Worm (Caenorhabditis elegans) whole organism, L4/young adult: Measurements from ENCODE around the gene R08D7.7.

Experiments used
- W03F9.2 ChIP-seq: fragments of 150-350 bp; optimal IDR thresholded peaks from 2 replicates; lab custom pipeline; 2014; ENCODE audit warnings: missing biosample characterization, missing genetic modification characterization
- dao-5 ChIP-seq: sonication (generic microtip); optimal IDR thresholded peaks from 2 replicates; lab custom pipeline; 2016; ENCODE audit warnings: missing genotype, missing genetic modification characterization, moderate library complexity, missing compliant biosample characterization
- him-1 ChIP-seq: sonication (generic microtip); optimal IDR thresholded peaks from 2 replicates; lab custom pipeline; 2016; ENCODE audit warnings: missing genotype, missing genetic modification reagents, missing genetic modification characterization, missing compliant biosample characterization

The R08D7.7 gene

DNA sequence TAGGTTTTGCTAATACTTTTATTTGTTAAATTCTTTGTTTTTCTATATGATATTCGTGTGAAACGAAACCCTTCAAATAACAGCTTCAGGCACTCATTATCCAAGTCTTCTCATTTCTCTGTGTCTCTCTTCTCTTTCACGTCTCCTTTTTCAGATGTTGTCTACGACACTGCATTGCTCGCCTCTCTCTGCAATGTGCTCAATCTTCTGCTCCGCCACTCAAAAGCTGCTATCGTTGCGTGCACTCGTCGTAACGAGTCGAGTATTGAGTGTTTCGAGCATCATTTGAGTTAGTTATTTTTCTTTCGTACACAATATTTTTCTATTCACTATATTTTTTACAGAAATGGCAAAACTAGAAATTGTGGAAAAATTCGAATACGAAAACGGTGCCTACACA is 16.7 kb upstream of the R08D7.7 start:
- TF ChIP-seq W03F9.2 (tag; lab: Kevin White, UChicago), result no peak
- no peak for TF ChIP-seq dao-5 (tag; lab: Kevin White, UChicago)
- TF ChIP-seq him-1 (tag; lab: Kevin White, UChicago), result peak; percentile 21

DNA sequence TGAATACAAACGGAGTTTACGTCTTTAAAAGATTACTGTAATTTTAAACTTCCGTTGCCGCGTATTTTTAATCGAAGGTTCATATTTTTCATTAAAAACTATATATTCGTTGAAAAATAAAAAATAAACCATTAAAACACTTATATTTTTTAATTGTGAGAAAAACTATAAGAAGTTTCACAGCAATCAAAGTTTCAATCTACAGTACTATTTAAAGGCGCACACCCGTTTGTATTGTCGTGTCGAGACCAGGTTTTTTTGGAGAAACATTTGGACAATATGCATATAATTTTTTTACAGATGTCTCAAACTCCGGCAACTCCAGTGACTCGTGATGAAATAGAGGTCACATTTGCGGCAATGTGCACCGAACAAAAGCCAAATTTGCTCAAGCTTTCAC is 16.0 kb upstream of the R08D7.7 start, which contains the start of gene R08D7.5:
Gene R08D7.5, plus strand, starts transcription at position 301 of the 400 bp plus-strand sequence.
- no peak for TF ChIP-seq W03F9.2 (tag; lab: Kevin White, UChicago)
- no peak for TF ChIP-seq dao-5 (tag; lab: Kevin White, UChicago)
- TF ChIP-seq him-1 (tag; lab: Kevin White, UChicago), result no peak

DNA sequence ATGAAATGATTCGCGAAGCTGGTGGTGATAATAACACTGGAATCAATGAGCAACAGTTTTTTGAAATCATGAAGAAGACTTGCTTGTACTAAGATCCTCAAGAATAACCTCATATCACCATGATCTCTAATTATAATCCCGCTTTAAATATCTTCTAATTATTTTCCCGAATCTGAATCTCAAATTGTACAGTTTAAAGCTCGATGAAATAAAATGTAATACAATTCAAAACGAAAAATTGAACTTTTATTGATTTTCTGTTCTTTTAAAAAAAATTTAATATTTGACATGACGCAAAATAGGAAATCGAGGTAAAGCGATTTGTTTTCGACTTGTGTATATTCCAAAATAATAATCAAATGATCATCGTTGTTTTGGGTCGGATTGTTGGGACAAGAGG is 15.0 kb upstream of the R08D7.7 start:
- TF ChIP-seq him-1 (tag; lab: Kevin White, UChicago) (peak; percentile 7), W03F9.2 (tag; lab: Kevin White, UChicago) (no peak)

DNA sequence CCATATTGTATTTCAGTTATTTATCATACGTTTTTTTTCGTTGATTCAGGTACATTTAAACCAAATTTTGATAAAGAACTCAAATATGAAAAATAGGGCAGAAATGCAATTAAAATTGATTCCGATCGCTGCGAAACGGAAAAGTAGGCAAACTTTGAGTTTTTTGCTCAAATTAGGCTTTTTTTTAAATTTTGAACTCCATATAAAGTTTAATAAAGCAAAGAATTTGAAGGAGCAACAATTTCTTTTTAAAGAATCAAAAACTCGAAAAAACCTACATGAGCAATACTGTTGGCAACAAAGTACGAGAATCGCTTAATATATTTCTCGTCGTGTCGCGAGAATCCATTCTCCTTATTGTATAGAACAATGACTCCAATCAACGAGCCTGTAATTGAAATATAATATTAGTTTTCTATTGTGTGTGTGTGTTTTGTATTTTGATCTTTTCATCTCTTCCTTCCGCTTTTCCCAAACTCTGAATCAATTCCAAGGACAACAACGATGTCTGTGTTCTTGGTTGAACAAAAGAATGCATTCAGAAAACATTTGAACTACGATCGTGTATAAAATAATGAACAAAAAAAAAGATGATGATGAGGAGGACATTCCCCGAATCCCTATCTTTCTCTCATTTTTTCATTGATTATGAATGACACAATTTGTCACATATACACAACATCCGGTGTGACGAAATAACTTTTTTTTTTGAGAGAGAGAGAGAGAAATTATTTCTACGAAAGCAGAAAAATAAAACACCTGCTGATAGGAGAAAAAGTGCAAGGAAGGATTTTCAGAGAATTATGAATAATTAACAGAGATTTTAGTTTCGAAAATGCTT is 11.1 kb upstream of the R08D7.7 start:
- TF ChIP-seq dao-5 (tag; lab: Kevin White, UChicago) (no peak), W03F9.2 (tag; lab: Kevin White, UChicago) (no peak), him-1 (tag; lab: Kevin White, UChicago) (no peak)

DNA sequence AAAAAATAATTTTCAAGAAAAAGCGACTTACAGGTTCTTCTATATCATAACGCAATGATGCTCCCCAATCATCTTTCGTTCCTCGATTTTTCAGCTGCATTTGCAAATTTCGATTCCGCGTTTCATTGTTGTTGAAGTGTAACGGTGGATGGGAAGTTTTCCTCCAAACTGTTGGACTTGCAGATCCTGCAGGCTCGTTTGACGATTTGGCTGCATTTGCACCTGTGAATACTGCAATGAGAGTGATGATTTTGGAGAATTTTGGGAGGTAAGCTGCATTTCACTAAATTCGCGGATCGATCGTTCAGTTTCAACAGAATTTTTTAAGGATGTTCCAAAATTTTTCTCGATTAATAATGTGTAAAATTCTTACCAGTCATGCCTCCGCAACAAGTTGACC is 9.0 kb upstream of the R08D7.7 start:
- no peak for TF ChIP-seq him-1 (tag; lab: Kevin White, UChicago)
- no peak for TF ChIP-seq W03F9.2 (tag; lab: Kevin White, UChicago)
- TF ChIP-seq dao-5 (tag; lab: Kevin White, UChicago), result no peak

DNA sequence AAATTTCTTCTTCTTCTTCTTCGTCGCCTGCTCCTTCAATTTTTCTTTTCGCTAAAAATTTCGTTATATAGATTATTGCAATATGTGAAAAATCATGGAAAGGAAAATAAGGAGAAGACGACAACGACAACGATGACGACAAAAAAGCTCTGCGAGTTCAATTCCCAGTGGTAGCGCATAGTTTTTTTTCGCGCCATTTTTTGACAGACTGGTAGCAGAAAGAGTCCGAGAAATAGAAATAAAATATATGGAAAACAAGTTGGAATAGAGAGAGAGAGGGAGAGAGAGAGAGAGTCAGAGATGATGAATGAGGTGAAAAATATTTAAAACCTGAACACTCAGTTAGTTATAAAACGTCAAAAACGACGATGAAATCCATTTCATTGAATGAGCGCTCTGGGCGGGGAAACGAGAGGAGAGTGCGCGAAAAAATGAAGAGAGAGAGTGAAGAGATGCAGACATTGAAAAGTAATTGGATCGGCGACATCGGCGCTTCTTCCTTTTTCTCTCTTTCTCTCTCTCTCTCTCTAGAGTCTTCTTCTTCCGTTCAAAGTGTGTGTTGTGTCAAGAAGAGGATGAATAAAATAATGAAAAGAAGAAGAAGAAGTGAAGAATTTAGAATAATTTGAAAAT is 7.9 kb upstream of the R08D7.7 start, which contains the start of gene pde-2:
Gene pde-2, minus strand, starts transcription at position 51 of the 633 bp plus-strand sequence.
- no peak for TF ChIP-seq dao-5 (tag; lab: Kevin White, UChicago)
- peak; percentile 55 for TF ChIP-seq W03F9.2 (tag; lab: Kevin White, UChicago)
- peak; percentile 51 for TF ChIP-seq him-1 (tag; lab: Kevin White, UChicago)

DNA sequence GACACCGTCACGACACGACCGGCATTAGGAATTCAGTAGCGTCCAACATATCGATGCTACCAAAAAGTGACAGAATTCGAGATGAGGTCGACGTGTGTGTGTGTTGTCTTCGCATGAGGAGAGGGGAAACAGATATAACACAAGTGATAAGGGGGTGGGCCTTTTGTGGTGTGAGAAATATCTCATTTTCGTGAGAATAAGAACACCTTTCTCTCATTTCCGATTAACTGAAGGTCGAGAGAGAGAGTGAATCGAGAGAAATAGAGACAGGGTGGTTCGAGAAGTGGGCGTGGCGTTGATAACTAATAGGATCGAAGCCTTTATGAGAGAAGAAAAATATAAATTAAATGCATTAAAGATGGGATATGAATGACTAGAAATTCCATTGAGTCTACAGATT is 6.7 kb upstream of the R08D7.7 start:
- no peak for TF ChIP-seq W03F9.2 (tag; lab: Kevin White, UChicago)
- no peak for TF ChIP-seq him-1 (tag; lab: Kevin White, UChicago)
- TF ChIP-seq dao-5 (tag; lab: Kevin White, UChicago), result no peak

DNA sequence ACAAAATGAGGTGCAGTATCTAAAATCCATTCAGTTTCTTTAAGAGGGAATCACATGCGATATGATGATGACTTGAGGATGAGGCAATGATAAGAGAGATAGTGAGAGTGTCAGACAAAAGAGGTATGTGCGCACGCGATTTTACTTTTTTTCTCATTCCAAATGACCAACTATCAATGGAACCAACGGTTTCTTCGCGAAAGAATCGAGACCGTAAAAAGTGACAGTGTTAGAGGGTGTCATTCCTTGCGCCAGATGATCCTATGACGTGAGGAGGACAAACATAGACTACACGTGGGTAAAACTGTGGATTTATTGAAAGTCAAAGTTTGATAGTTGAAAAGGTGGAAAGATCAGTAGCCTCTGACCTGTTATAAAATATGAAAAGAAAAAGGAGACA is 6.0 kb upstream of the R08D7.7 start:
- TF ChIP-seq dao-5 (tag; lab: Kevin White, UChicago) (no peak), W03F9.2 (tag; lab: Kevin White, UChicago) (no peak), him-1 (tag; lab: Kevin White, UChicago) (no peak)

DNA sequence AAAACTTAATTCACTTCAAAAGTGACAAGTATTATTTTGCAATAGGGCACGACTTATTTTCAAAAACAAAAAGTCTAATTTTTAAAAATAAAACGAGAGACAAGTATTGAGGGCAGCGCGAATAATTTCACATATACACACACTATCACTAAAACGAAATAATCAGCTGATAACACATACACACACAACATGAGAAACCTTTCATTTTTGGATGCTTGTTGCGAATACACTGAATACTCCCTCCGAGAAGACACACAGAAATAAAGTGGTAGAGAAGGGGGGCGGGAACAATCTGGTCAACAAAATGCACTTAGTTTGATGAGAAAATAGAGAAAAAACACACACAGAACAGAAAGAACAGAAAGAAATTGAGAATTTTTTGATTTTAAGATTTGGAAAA is 5.4 kb upstream of the R08D7.7 start:
- TF ChIP-seq W03F9.2 (tag; lab: Kevin White, UChicago) (no peak), him-1 (tag; lab: Kevin White, UChicago) (no peak), dao-5 (tag; lab: Kevin White, UChicago) (no peak)

DNA sequence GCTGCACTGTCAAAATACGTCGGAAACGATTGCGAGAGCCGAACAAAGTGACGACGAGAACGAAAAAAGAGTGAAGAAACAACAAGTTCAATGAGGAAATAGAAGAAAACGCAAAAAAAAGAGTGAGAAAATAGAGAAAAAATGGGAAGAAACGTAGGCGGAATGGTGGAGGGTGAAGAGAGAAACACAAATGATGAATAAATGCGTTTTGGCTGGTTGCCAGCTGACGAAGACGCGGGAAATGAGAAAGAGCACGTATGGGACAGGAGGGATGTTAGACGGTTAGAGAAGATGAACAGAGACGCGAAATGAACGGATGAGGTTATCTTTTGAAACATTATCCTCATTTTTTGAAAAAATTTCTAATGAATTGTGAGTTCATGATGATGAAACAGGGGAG is 4.9 kb upstream of the R08D7.7 start:
- TF ChIP-seq him-1 (tag; lab: Kevin White, UChicago), result peak; percentile 32
- no peak for TF ChIP-seq dao-5 (tag; lab: Kevin White, UChicago)

DNA sequence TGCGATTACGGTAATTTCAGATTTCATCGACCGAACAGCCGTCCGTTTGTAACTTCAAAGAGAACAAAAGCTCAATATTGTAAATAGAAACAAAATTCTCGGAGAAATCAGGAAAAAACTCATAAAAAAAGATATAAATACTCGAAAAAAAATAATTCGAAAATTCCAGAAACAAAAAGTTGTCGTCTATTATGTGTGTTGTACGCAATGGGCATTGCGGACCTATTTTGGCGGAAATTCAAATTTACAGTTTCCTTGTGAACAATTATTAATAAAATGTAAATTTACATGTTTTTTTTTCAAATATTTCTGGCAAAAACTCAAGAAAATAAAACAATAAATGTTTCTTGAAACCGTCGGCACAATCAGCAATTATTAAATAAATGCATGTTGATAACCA is 4.4 kb upstream of the R08D7.7 start:
- TF ChIP-seq him-1 (tag; lab: Kevin White, UChicago) (no peak), dao-5 (tag; lab: Kevin White, UChicago) (no peak), W03F9.2 (tag; lab: Kevin White, UChicago) (no peak)

DNA sequence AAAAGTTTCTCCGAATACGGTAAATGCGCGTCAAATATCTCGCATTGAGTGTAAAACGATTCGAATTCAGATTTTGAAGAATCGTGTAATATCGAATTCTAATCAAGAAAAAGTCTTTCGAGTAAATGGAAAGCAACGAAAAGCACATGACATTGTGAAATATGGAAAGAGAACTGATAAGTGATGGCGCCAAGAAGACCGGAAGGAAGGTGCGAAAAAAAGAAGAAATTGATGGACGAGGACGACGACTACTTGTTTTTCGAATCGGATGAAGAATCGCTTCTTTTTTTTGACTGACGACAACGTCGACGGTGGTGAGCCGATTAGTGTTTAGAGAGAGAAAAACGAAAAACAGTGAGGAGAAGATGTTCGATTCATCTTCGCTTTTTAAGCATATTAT is 3.9 kb upstream of the R08D7.7 start:
- TF ChIP-seq W03F9.2 (tag; lab: Kevin White, UChicago), result no peak
- TF ChIP-seq dao-5 (tag; lab: Kevin White, UChicago), result no peak

DNA sequence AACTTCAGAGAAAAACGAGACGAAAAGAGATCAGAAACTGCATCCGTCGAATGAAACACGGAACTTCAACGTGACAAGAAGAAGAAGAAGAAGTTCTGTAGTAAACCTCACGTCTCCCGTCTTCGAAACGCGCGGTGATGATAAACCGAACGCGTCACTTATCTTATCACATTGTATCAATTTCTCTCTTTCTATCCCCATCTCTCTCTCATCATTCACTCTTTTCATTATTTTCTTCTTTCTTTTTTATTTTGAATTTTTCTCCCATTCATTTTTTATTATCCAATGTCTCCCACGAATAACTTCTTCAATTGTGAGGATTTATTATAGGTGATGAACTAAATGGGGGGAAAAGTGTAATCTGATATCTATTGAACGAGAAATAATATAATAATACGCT is 3.0 kb upstream of the R08D7.7 start:
- TF ChIP-seq W03F9.2 (tag; lab: Kevin White, UChicago) (peak; percentile 33), him-1 (tag; lab: Kevin White, UChicago) (no peak)

DNA sequence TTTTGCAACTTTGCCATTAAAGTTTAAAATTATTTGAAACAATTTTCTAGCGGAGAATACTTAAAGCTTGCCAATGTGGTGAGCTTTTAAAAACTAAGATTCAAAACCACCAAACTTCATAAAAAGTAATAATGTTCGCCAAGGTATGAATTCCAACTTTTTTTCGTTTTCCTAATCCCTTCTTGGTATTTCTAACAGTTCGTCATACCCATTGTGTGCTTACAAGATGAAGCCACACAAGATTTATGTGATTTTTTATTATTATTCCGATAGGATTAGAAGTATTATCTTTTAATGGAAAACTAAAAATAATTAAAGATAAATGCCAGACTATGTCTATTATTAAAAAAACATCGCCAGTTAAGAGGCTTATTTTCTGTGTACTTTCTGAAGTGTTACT is 1.8 kb upstream of the R08D7.7 start:
- no peak for TF ChIP-seq dao-5 (tag; lab: Kevin White, UChicago)
- TF ChIP-seq him-1 (tag; lab: Kevin White, UChicago), result no peak
